Fruit fly (Drosophila melanogaster) whole organism, prepupa: ENCODE measurements around the gene Polr3G.

Experiments
- Blimp-1 ChIP-seq: fragments of 200-800 bp; sonication (Bioruptor generic); optimal IDR thresholded peaks from 3 replicates; lab custom pipeline; 2017; ENCODE audit warnings: missing biosample characterization, missing genetic modification characterization, mild to moderate bottlenecking, moderate library complexity, missing genetic modification reagents
- CG11294 ChIP-seq: fragments of 200-800 bp; sonication (Bioruptor generic); IDR thresholded peaks from 2 replicates; pipeline ENCODE4 v1.3.6; 2022; ENCODE audit warnings: missing biosample characterization, missing genetic modification characterization
- CG11762 ChIP-seq: fragments of 200-800 bp; sonication (Bioruptor generic); optimal IDR thresholded peaks from 3 replicates; lab custom pipeline; 2016; ENCODE audit warnings: missing biosample characterization, missing genetic modification characterization; ENCODE audit not compliant: insufficient read depth
- CG11902 ChIP-seq: fragments of 200-800 bp; sonication (Bioruptor generic); optimal IDR thresholded peaks from 3 replicates; lab custom pipeline; 2016; ENCODE audit warnings: missing biosample characterization, missing genetic modification characterization
- CG15336 ChIP-seq: fragments of 200-800 bp; sonication (Bioruptor generic); IDR thresholded peaks from 2 replicates; pipeline ENCODE4 v1.3.6; 2022; ENCODE audit warnings: missing biosample characterization, missing genetic modification characterization
- CG1621 ChIP-seq: fragments of 200-800 bp; sonication (Bioruptor generic); optimal IDR thresholded peaks from 3 replicates; lab custom pipeline; 2018; ENCODE audit warnings: missing biosample characterization, mild to moderate bottlenecking, missing genetic modification characterization
- CG16779 ChIP-seq: fragments of 200-800 bp; sonication (Bioruptor generic); optimal IDR thresholded peaks from 3 replicates; lab custom pipeline; 2017; ENCODE audit warnings: missing biosample characterization, mild to moderate bottlenecking, missing genetic modification characterization
- CG31627 ChIP-seq: fragments of 200-800 bp; sonication (Bioruptor generic); optimal IDR thresholded peaks from 3 replicates; lab custom pipeline; 2016; ENCODE audit warnings: missing biosample characterization, missing genetic modification characterization
- CG32006 ChIP-seq: fragments of 200-800 bp; sonication (Bioruptor generic); optimal IDR thresholded peaks from 3 replicates; lab custom pipeline; 2017; ENCODE audit warnings: missing biosample characterization, mild to moderate bottlenecking, missing genetic modification characterization
- CG3919 ChIP-seq: fragments of 200-800 bp; sonication (Bioruptor generic); optimal IDR thresholded peaks from 3 replicates; lab custom pipeline; 2016; ENCODE audit warnings: missing biosample characterization, missing genetic modification characterization
- CG4318 ChIP-seq: fragments of 200-800 bp; sonication (Bioruptor generic); optimal IDR thresholded peaks from 3 replicates; lab custom pipeline; 2017; ENCODE audit warnings: missing biosample characterization, mild to moderate bottlenecking, missing genetic modification characterization
- CG6163 ChIP-seq: fragments of 200-800 bp; sonication (Bioruptor generic); IDR thresholded peaks from 3 replicates; pipeline ENCODE4 v1.3.6; 2022; ENCODE audit warnings: missing biosample characterization, missing genetic modification characterization
- CG6276 ChIP-seq: fragments of 200-800 bp; sonication (Bioruptor generic); optimal IDR thresholded peaks from 2 replicates; lab custom pipeline; 2017; ENCODE audit warnings: missing biosample characterization, mild to moderate bottlenecking, missing genetic modification characterization
- CG6792 ChIP-seq: fragments of 200-800 bp; sonication (Bioruptor generic); optimal IDR thresholded peaks from 3 replicates; lab custom pipeline; 2016; ENCODE audit warnings: missing biosample characterization, missing genetic modification characterization
- CG6808 ChIP-seq: fragments of 200-800 bp; sonication (Bioruptor generic); optimal IDR thresholded peaks from 3 replicates; lab custom pipeline; 2017; ENCODE audit warnings: missing biosample characterization, missing genetic modification characterization, mild to moderate bottlenecking, moderate library complexity, missing genetic modification reagents
- CG7368 ChIP-seq: fragments of 200-800 bp; sonication (Bioruptor generic); optimal IDR thresholded peaks from 3 replicates; lab custom pipeline; 2016; ENCODE audit warnings: missing biosample characterization, missing genetic modification characterization
- CG8119 ChIP-seq: fragments of 200-800 bp; sonication (Bioruptor generic); IDR thresholded peaks from 3 replicates; pipeline ENCODE4 v1.3.6; 2022; ENCODE audit warnings: missing biosample characterization, missing genetic modification characterization
- CG8319 ChIP-seq: fragments of 200-800 bp; sonication (Bioruptor generic); optimal IDR thresholded peaks from 3 replicates; lab custom pipeline; 2016; ENCODE audit warnings: missing biosample characterization, missing genetic modification characterization
- CG8632 ChIP-seq: fragments of 200-800 bp; sonication (Bioruptor generic); optimal IDR thresholded peaks from 3 replicates; lab custom pipeline; 2016; ENCODE audit warnings: missing biosample characterization, missing genetic modification characterization
- CG9139 ChIP-seq: fragments of 200-800 bp; sonication (Bioruptor generic); optimal IDR thresholded peaks from 3 replicates; lab custom pipeline; 2017; ENCODE audit warnings: missing biosample characterization, mild to moderate bottlenecking, missing genetic modification characterization
- Eip75B ChIP-seq: fragments of 200-800 bp; sonication (Bioruptor generic); optimal IDR thresholded peaks from 3 replicates; lab custom pipeline; 2016; ENCODE audit warnings: missing biosample characterization, missing genetic modification characterization
- Eip93F ChIP-seq: fragments of 200-800 bp; sonication (Bioruptor generic); optimal IDR thresholded peaks from 2 replicates; lab custom pipeline; 2016; ENCODE audit warnings: missing biosample characterization, mild to moderate bottlenecking, missing genetic modification characterization
- Ets21C ChIP-seq: fragments of 200-800 bp; sonication (Bioruptor generic); optimal IDR thresholded peaks from 3 replicates; lab custom pipeline; 2016; ENCODE audit warnings: missing biosample characterization, missing genetic modification characterization
- Ets96B ChIP-seq: fragments of 200-800 bp; optimal IDR thresholded peaks from 2 replicates; lab custom pipeline; 2019; ENCODE audit warnings: missing biosample characterization, mild to moderate bottlenecking, missing genetic modification characterization, moderate library complexity
- Gug ChIP-seq: fragments of 200-800 bp; sonication (Bioruptor generic); IDR thresholded peaks from 2 replicates; pipeline ENCODE4 v1.3.6; 2022; ENCODE audit warnings: missing biosample characterization, missing genetic modification characterization
- Hr38 ChIP-seq: sonication (Bioruptor generic); optimal IDR thresholded peaks from 2 replicates; lab custom pipeline; 2016; ENCODE audit warnings: missing biosample characterization, missing genetic modification characterization
- Hr39 ChIP-seq: fragments of 200-800 bp; sonication (Bioruptor generic); optimal IDR thresholded peaks from 2 replicates; lab custom pipeline; 2016; ENCODE audit warnings: missing biosample characterization, missing genetic modification characterization
- Hr4 ChIP-seq: fragments of 200-800 bp; sonication (Bioruptor generic); optimal IDR thresholded peaks from 3 replicates; lab custom pipeline; 2016; ENCODE audit warnings: missing biosample characterization, missing genetic modification characterization
- Lpt ChIP-seq: fragments of 200-800 bp; sonication (Bioruptor generic); optimal IDR thresholded peaks from 3 replicates; lab custom pipeline; 2016; ENCODE audit warnings: missing biosample characterization, missing genetic modification characterization
- Met ChIP-seq: fragments of 200-800 bp; sonication (Bioruptor generic); optimal IDR thresholded peaks from 3 replicates; lab custom pipeline; 2016; ENCODE audit warnings: missing biosample characterization, missing genetic modification characterization
- OdsH ChIP-seq: fragments of 200-800 bp; sonication (Bioruptor generic); optimal IDR thresholded peaks from 3 replicates; lab custom pipeline; 2016; ENCODE audit warnings: missing biosample characterization, missing genetic modification characterization
- Smox ChIP-seq: fragments of 200-800 bp; sonication (Bioruptor generic); optimal IDR thresholded peaks from 3 replicates; lab custom pipeline; 2016; ENCODE audit warnings: missing biosample characterization, missing genetic modification characterization
- Sox102F ChIP-seq: fragments of 200-800 bp; sonication (Bioruptor generic); optimal IDR thresholded peaks from 2 replicates; lab custom pipeline; 2016; ENCODE audit warnings: missing biosample characterization, mild to moderate bottlenecking, missing genetic modification characterization
- Sox15 ChIP-seq: fragments of 200-800 bp; sonication (Bioruptor generic); optimal IDR thresholded peaks from 3 replicates; lab custom pipeline; 2016; ENCODE audit warnings: missing biosample characterization, missing genetic modification characterization
- acj6 ChIP-seq: fragments of 200-800 bp; sonication (Bioruptor generic); optimal IDR thresholded peaks from 3 replicates; lab custom pipeline; 2016; ENCODE audit warnings: missing biosample characterization, missing genetic modification characterization
- cyc ChIP-seq: fragments of 200-800 bp; sonication (Bioruptor generic); optimal IDR thresholded peaks from 3 replicates; lab custom pipeline; 2016; ENCODE audit warnings: missing biosample characterization, missing genetic modification characterization
- dac ChIP-seq: fragments of 200-800 bp; sonication (Bioruptor generic); optimal IDR thresholded peaks from 2 replicates; lab custom pipeline; 2017; ENCODE audit warnings: missing biosample characterization, mild to moderate bottlenecking, missing genetic modification characterization
- dsx ChIP-seq: fragments of 200-800 bp; optimal IDR thresholded peaks from 3 replicates; lab custom pipeline; 2019; ENCODE audit warnings: missing biosample characterization, mild to moderate bottlenecking, missing genetic modification characterization, moderate library complexity; ENCODE audit not compliant: poor library complexity, severe bottlenecking
- esn ChIP-seq: fragments of 200-800 bp; sonication (Bioruptor generic); optimal IDR thresholded peaks from 2 replicates; lab custom pipeline; 2016; ENCODE audit warnings: missing biosample characterization, mild to moderate bottlenecking, missing genetic modification characterization, moderate library complexity
- fd59A ChIP-seq: fragments of 200-800 bp; sonication (Bioruptor generic); optimal IDR thresholded peaks from 2 replicates; lab custom pipeline; 2017; ENCODE audit warnings: missing biosample characterization, mild to moderate bottlenecking, missing genetic modification characterization, missing genetic modification reagents
- fd85E ChIP-seq: fragments of 200-800 bp; sonication (Bioruptor generic); optimal IDR thresholded peaks from 3 replicates; lab custom pipeline; 2016; ENCODE audit warnings: missing biosample characterization, missing genetic modification characterization
- lz ChIP-seq: fragments of 200-800 bp; sonication (Bioruptor generic); optimal IDR thresholded peaks from 3 replicates; lab custom pipeline; 2016; ENCODE audit warnings: missing biosample characterization, missing genetic modification characterization
- net ChIP-seq: fragments of 200-800 bp; sonication (Bioruptor generic); optimal IDR thresholded peaks from 3 replicates; lab custom pipeline; 2016; ENCODE audit warnings: missing biosample characterization, missing genetic modification characterization
- pdm3 ChIP-seq: fragments of 200-800 bp; sonication (Bioruptor generic); optimal IDR thresholded peaks from 3 replicates; lab custom pipeline; 2016; ENCODE audit warnings: missing biosample characterization, missing genetic modification characterization
- salr ChIP-seq, 2 experiments: fragments of 200-800 bp; sonication (Bioruptor generic); optimal IDR thresholded peaks; 3 replicates each; lab custom pipeline; 2016 to 2018; ENCODE audit warnings: missing biosample characterization in 2 of 2, missing genetic modification characterization in 2 of 2, mild to moderate bottlenecking in 1 of 2
- spab ChIP-seq: fragments of 200-800 bp; sonication (Bioruptor generic); optimal IDR thresholded peaks from 2 replicates; lab custom pipeline; 2017; ENCODE audit warnings: missing biosample characterization, mild to moderate bottlenecking, missing genetic modification characterization, missing genetic modification reagents

The Polr3G gene

DNA sequence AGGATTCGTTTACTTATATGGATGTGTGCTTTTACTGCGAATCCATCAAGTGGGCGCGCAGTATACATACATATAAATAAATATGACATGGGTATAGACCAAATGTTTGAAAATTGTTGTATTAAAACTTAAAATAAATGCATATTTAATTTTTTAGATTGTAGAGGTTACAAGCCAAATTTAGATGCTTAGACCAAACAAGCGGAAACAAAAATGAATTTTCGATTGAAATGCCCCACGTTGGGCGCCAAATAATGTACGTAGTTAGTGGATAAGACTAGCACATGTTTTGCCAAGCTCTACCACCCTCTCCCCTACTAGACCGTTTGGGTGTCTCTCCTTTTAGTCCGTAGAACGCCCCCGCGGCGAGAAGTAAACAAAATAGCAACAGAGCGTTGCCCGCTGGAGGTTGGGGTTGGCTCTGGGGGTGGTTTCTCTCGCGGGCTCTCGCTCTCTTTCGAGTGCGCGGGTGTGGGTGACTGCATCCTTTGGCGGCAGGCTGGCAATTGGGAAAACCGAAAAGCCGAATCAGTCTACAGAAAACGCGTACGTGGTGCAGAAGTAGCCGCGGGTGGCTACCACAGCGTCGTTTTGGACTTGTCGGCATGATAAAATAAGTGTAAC, 12.1 kb upstream of the Polr3G start, which contains the start of gene CG18265:
Gene CG18265, plus strand, starts transcription at position 530 of the 624 bp plus-strand sequence.
- TF ChIP-seq CG7368 (GFP tag; lab: Kevin White, UChicago), result peak; percentile 4
- no peak for TF ChIP-seq CG11294

dm6 chr3L:17436331-17436730, 9.4 kb upstream of the Polr3G start, which contains the start of gene CG12229:
Gene CG12229, minus strand, starts transcription at chr3L:17436431.
- TF ChIP-seq CG6808 (GFP tag; lab: Kevin White, UChicago), result no peak
- no peak for TF ChIP-seq CG15336
- TF ChIP-seq CG16779 (tag; lab: Kevin White, UChicago), result no peak
- no peak for TF ChIP-seq CG31627 (GFP tag; lab: Kevin White, UChicago)
- TF ChIP-seq pdm3, result no peak
- TF ChIP-seq, all 60 proteins: peak for 0

DNA sequence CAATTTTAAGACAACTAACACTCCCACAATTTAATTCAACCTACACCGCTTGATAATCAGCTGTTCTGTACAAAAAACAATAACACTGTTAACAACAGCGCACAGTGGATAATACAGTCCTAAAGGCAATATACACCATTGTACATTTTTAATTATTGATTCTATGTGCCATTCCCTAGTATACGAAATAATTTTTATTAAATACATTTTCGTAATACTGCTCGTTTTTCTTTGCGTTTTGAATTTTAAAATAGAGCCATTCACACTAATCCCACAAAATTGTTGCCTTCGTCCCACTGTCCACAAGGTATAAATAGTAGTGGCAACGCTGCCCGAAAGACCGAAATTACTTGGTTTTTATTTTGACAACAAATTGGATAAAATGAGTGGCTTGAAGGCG, 6.6 kb upstream of the Polr3G start, which contains the start of the genes Coq4 and CG32176:
Gene Coq4, minus strand, starts transcription at position 67 of the 400 bp plus-strand sequence.
Gene CG32176, plus strand, starts transcription at position 314 of the 400 bp plus-strand sequence.
- TF ChIP-seq CG11294 (peak; percentile 92), Lpt (GFP tag; lab: Kevin White, UChicago) (peak; percentile 96), salr (GFP tag; optimal IDR thresholded peaks at IDR 0.05; lab: Kevin White, UChicago) (peak; percentile 93 to 95), dac (GFP tag; lab: Kevin White, UChicago) (peak; percentile 93), CG8119 (GFP tag; lab: Robert Waterston, UW) (peak; percentile 93), OdsH (GFP tag; lab: Kevin White, UChicago) (peak; percentile 99), Met (peak; percentile 97), CG16779 (tag; lab: Kevin White, UChicago) (peak; percentile 83), CG11902 (peak; percentile 96), Ets96B (tag; lab: Kevin White, UChicago) (peak; percentile 95), Hr4 (GFP tag; lab: Kevin White, UChicago) (peak; percentile 99), CG6163 (GFP tag; lab: Robert Waterston, UW) (peak; percentile 97), CG3919 (GFP tag; lab: Kevin White, UChicago) (peak; percentile 98), spab (peak; percentile 86), Hr39 (GFP tag; lab: Kevin White, UChicago) (peak; percentile 99), CG6276 (GFP tag; lab: Kevin White, UChicago) (peak; percentile 89), Blimp-1 (GFP tag; lab: Kevin White, UChicago) (peak; percentile 78), Eip93F (GFP tag; lab: Kevin White, UChicago) (peak; percentile 93), fd59A (GFP tag; lab: Kevin White, UChicago) (peak; percentile 88), CG9139 (peak; percentile 82), CG1621 (tag; lab: Kevin White, UChicago) (peak; percentile 94), Smox (peak; percentile 98), fd85E (GFP tag; lab: Kevin White, UChicago) (peak; percentile 94), acj6 (GFP tag; lab: Kevin White, UChicago) (peak; percentile 98), CG6792 (peak; percentile 97), CG4318 (GFP tag; lab: Kevin White, UChicago) (peak; percentile 95), CG15336 (peak; percentile 94), Gug (peak; percentile 96), Ets21C (GFP tag; lab: Kevin White, UChicago) (peak; percentile 98), Sox15 (peak; percentile 97), CG8319 (peak; percentile 95), esn (GFP tag; lab: Kevin White, UChicago) (peak; percentile 99), CG11762 (GFP tag; lab: Kevin White, UChicago) (peak; percentile 97), CG32006 (GFP tag; lab: Kevin White, UChicago) (peak; percentile 97), pdm3 (peak; percentile 99), cyc (GFP tag; lab: Kevin White, UChicago) (peak; percentile 98), Eip75B (GFP tag; lab: Kevin White, UChicago) (peak; percentile 97), CG8632 (GFP tag; lab: Kevin White, UChicago) (peak; percentile 94), net (peak; percentile 98), CG6808 (GFP tag; lab: Kevin White, UChicago) (peak; percentile 86), Sox102F (GFP tag; lab: Kevin White, UChicago) (peak; percentile 98), lz (peak; percentile 98), Hr38 (peak; percentile 96), dsx (peak; percentile 90)
